Worm (Caenorhabditis elegans) whole organism, young adult: ENCODE measurements around the gene immt-1.

Experiments used
- F22D6.2 ChIP-seq: sonication (generic microtip); optimal IDR thresholded peaks from 2 replicates; lab custom pipeline; 2016; ENCODE audit warnings: mild to moderate bottlenecking, missing genetic modification characterization, missing compliant biosample characterization
- F23B12.7 ChIP-seq: sonication (generic microtip); optimal IDR thresholded peaks from 2 replicates; lab custom pipeline; 2017; ENCODE audit warnings: missing genetic modification characterization, mild to moderate bottlenecking, missing compliant biosample characterization, antibody characterized with exemption, moderate library complexity; ENCODE audit not compliant: insufficient read depth
- lsl-1 ChIP-seq: fragments of 200-800 bp; sonication (Bioruptor generic); optimal IDR thresholded peaks from 2 replicates; lab custom pipeline; 2018; ENCODE audit warnings: mild to moderate bottlenecking, missing genetic modification characterization, moderate library complexity, missing compliant biosample characterization
- snpc-4 ChIP-seq, 5 experiments: fragments of 150-350 bp in 1 of 5; sonication (generic microtip) in 4 of 5; optimal IDR thresholded peaks; 2 replicates each; lab custom pipeline; 2014 to 2018; ENCODE audit warnings: missing genetic modification characterization in 5 of 5, missing biosample characterization in 3 of 5, antibody characterized with exemption in 2 of 5, mild to moderate bottlenecking in 2 of 5, missing compliant biosample characterization in 2 of 5, missing genotype in 2 of 5, moderate library complexity in 2 of 5, missing genetic modification reagents in 1 of 5

DNA sequence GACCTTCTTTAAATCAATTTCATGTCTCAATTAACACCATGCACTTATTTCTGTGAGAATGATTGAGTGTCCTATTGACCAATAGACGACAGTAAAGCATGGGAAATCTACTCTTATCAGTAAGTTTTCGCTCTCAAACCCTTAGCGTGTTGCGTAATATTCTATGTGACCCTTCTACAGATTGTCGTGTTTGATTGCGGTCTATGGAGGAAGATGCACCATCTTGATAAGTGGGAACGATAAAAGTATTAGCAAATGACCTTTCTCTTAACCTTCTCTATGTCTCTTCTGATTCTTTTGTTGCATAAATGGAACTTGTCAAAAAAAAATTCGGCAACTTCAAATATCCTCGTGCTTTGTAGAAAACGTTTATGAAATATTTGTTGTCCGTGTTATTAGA lies 16.9 kb upstream of the immt-1 start:
- no peak for TF ChIP-seq lsl-1
- TF ChIP-seq F23B12.7 (tag; lab: Kevin White, UChicago): no peak
- TF ChIP-seq snpc-4 (GFP tag; optimal IDR thresholded peaks at IDR 0.05; lab: Kevin White, UChicago): no peak
- TF ChIP-seq snpc-4 (tag; optimal IDR thresholded peaks at IDR 0.05; lab: Kevin White, UChicago): no peak
- TF ChIP-seq F22D6.2 (tag; lab: Kevin White, UChicago): no peak
